Worm (Caenorhabditis elegans): Measurements from ENCODE around the gene lact-8.

DNA sequence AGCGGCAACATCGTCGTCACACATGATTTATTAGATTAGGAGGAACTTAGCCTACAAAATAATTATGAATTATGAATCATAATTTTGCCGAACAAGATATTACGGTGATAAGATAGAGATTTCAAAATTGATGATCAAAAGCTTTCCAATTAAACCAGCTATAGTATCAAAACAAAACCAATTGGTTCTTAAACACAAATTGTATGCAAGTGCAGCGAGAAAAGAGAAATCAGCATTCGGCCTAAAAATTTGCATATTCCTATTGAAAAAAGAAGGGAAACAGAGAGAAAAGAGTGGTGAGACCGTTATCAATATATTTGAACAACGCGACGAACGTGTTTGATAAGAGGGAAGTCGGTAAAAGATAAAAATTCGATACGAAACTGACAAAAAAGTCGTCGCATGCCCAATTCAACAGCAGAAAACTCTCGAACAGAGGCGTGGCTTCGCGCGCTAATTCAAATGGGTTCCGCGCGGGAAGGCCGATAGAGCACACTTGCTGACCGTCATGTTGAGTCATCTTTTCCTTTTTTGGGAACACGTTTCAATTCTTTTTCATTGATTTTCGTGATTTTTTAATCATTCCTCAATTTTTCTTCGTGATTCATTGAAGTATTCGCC lies 15.2 kb downstream of the lact-8 start, which contains the start of gene act-2:
- TF ChIP-seq F13C5.2 (tag; optimal IDR thresholded peaks at IDR 0.05) (no peak), ceh-36 (tag; optimal IDR thresholded peaks at IDR 0.05) (no peak), sea-1 (GFP tag; conservative IDR thresholded peaks at IDR 0.05) (no peak), pes-1 (GFP tag; IDR thresholded peaks at IDR 0.05) (no peak), ceh-13 (GFP tag; optimal IDR thresholded peaks at IDR 0.05) (no peak), hmbx-1 (tag; optimal IDR thresholded peaks at IDR 0.05) (no peak), ets-7 (tag; optimal IDR thresholded peaks at IDR 0.05) (no peak), tra-4 (tag; optimal IDR thresholded peaks at IDR 0.05) (no peak)

Data from whole organism, early embryonic.